Fruit fly (Drosophila melanogaster) whole organism, embryonic: Measurements from ENCODE around the gene scaf6.
A peak's percentile ranks its signal among the peaks of the same experiment; 100 is the strongest.

ENCODE experiments used
- Atf3 ChIP-seq: fragments of 200-800 bp; sonication (Bioruptor generic); optimal IDR thresholded peaks from 3 replicates; lab custom pipeline; 2016; ENCODE audit warnings: missing biosample characterization, missing genetic modification characterization
- Atf6 ChIP-seq: fragments of 200-800 bp; sonication (Bioruptor generic); IDR thresholded peaks from 2 replicates; pipeline ENCODE4 v1.3.6; 2022; ENCODE audit warnings: missing biosample characterization, missing genetic modification characterization
- Bteb2 ChIP-seq: fragments of 200-800 bp; sonication (Bioruptor generic); optimal IDR thresholded peaks from 2 replicates; lab custom pipeline; 2016; ENCODE audit warnings: missing biosample characterization, missing genetic modification characterization
- CG10321 ChIP-seq: fragments of 200-800 bp; sonication (Bioruptor generic); IDR thresholded peaks from 2 replicates; pipeline ENCODE4 v1.3.6; 2022; ENCODE audit warnings: missing biosample characterization, missing genetic modification characterization
- CG10462 ChIP-seq: fragments of 200-800 bp; sonication (Bioruptor generic); optimal IDR thresholded peaks from 2 replicates; lab custom pipeline; 2016; ENCODE audit warnings: missing biosample characterization, missing genetic modification characterization
- CG11695 ChIP-seq: fragments of 200-800 bp; sonication (Bioruptor generic); IDR thresholded peaks from 3 replicates; pipeline ENCODE4 v1.3.6; 2022; ENCODE audit warnings: missing biosample characterization, missing genetic modification characterization
- CG12236 ChIP-seq: fragments of 200-800 bp; sonication (Bioruptor generic); optimal IDR thresholded peaks from 2 replicates; lab custom pipeline; 2016; ENCODE audit warnings: missing biosample characterization, missing genetic modification characterization
- CG18599 ChIP-seq: fragments of 200-800 bp; sonication (Bioruptor generic); optimal IDR thresholded peaks from 3 replicates; lab custom pipeline; 2017; ENCODE audit warnings: missing biosample characterization, missing genetic modification characterization, mild to moderate bottlenecking, moderate library complexity, missing genetic modification reagents
- CG2678 ChIP-seq: fragments of 200-800 bp; sonication (Bioruptor generic); optimal IDR thresholded peaks from 3 replicates; lab custom pipeline; 2019; ENCODE audit warnings: missing biosample characterization, mild to moderate bottlenecking, missing genetic modification characterization, moderate library complexity
- CG2875 ChIP-seq: fragments of 200-800 bp; sonication (Bioruptor generic); optimal IDR thresholded peaks from 2 replicates; lab custom pipeline; 2017; ENCODE audit warnings: missing biosample characterization, mild to moderate bottlenecking, missing genetic modification characterization, missing genetic modification reagents
- CG30020 ChIP-seq: fragments of 200-800 bp; optimal IDR thresholded peaks from 2 replicates; lab custom pipeline; 2019; ENCODE audit warnings: missing biosample characterization, mild to moderate bottlenecking, missing genetic modification characterization, moderate library complexity
- CG32532 ChIP-seq: fragments of 200-800 bp; sonication (Bioruptor generic); IDR thresholded peaks from 2 replicates; pipeline ENCODE4 v1.3.6; 2022; ENCODE audit warnings: missing biosample characterization, missing genetic modification characterization
- CG34376 ChIP-seq: fragments of 200-800 bp; sonication (Bioruptor generic); optimal IDR thresholded peaks from 2 replicates; lab custom pipeline; 2018; ENCODE audit warnings: missing biosample characterization, mild to moderate bottlenecking, missing genetic modification characterization
- CG34422 ChIP-seq: fragments of 200-800 bp; sonication (Bioruptor generic); IDR thresholded peaks from 3 replicates; pipeline ENCODE4 v1.3.6; 2022; ENCODE audit warnings: missing biosample characterization, missing genetic modification characterization
- CG7556 ChIP-seq: fragments of 200-800 bp; sonication (Bioruptor generic); optimal IDR thresholded peaks from 2 replicates; lab custom pipeline; 2017; ENCODE audit warnings: missing biosample characterization, mild to moderate bottlenecking, missing genetic modification characterization
- CG7745 ChIP-seq: fragments of 200-800 bp; sonication (Bioruptor generic); optimal IDR thresholded peaks from 2 replicates; lab custom pipeline; 2018; ENCODE audit warnings: missing biosample characterization, mild to moderate bottlenecking, missing genetic modification characterization, moderate library complexity
- CG8089 ChIP-seq: fragments of 200-800 bp; sonication (Bioruptor generic); optimal IDR thresholded peaks from 3 replicates; lab custom pipeline; 2016; ENCODE audit warnings: missing biosample characterization, missing genetic modification characterization
- CG9932 ChIP-seq: fragments of 200-800 bp; sonication (Bioruptor generic); IDR thresholded peaks from 2 replicates; pipeline ENCODE4 v1.3.6; 2022; ENCODE audit warnings: missing biosample characterization, missing genetic modification characterization
- Dek ChIP-seq: fragments of 200-800 bp; sonication (Bioruptor generic); optimal IDR thresholded peaks from 3 replicates; lab custom pipeline; 2019; ENCODE audit warnings: missing biosample characterization, mild to moderate bottlenecking, missing genetic modification characterization, moderate library complexity
- H2.0 ChIP-seq: fragments of 200-800 bp; sonication (Bioruptor generic); IDR thresholded peaks from 2 replicates; pipeline ENCODE4 v1.3.6; 2022; ENCODE audit warnings: missing biosample characterization, missing genetic modification characterization
- HLH3B ChIP-seq: fragments of 200-800 bp; sonication (Bioruptor generic); IDR thresholded peaks from 2 replicates; pipeline ENCODE4 v1.3.6; 2022; ENCODE audit warnings: missing biosample characterization, missing genetic modification characterization
- Hr78 ChIP-seq, 2 experiments: fragments of 200-800 bp in 1 of 2; fragments of >200 bp in 1 of 2; sonication (Bioruptor generic) in 1 of 2; optimal IDR thresholded peaks; 2 replicates each; lab custom pipeline; 2017 to 2019; ENCODE audit warnings: missing biosample characterization in 2 of 2, missing genetic modification characterization in 2 of 2, mild to moderate bottlenecking in 1 of 2, moderate library complexity in 1 of 2
- MBD-R2 ChIP-seq: fragments of 200-800 bp; sonication (Bioruptor generic); IDR thresholded peaks from 2 replicates; pipeline ENCODE4 v1.3.6; 2022; ENCODE audit warnings: missing biosample characterization, missing genetic modification characterization
- Nf-YB ChIP-seq: fragments of 200-800 bp; sonication (Bioruptor generic); optimal IDR thresholded peaks from 3 replicates; lab custom pipeline; 2019; ENCODE audit warnings: missing biosample characterization, mild to moderate bottlenecking, missing genetic modification characterization, moderate library complexity
- NfI ChIP-seq: fragments of 200-800 bp; sonication (Bioruptor generic); optimal IDR thresholded peaks from 3 replicates; lab custom pipeline; 2018; ENCODE audit warnings: missing biosample characterization, mild to moderate bottlenecking, missing genetic modification characterization, moderate library complexity
- PHDP ChIP-seq: fragments of 200-800 bp; sonication (Bioruptor generic); optimal IDR thresholded peaks from 3 replicates; lab custom pipeline; 2018; ENCODE audit warnings: missing biosample characterization, mild to moderate bottlenecking, missing genetic modification characterization, moderate library complexity
- TFAM ChIP-seq: fragments of 200-800 bp; sonication (Bioruptor generic); optimal IDR thresholded peaks from 2 replicates; lab custom pipeline; 2017; ENCODE audit warnings: missing biosample characterization, missing genetic modification characterization, inconsistent platforms
- ash1 ChIP-seq: fragments of 200-800 bp; sonication (Bioruptor generic); optimal IDR thresholded peaks from 2 replicates; lab custom pipeline; 2018; ENCODE audit warnings: missing biosample characterization, mild to moderate bottlenecking, missing genetic modification characterization
- cas ChIP-seq: fragments of 200-800 bp; sonication (Bioruptor generic); IDR thresholded peaks from 2 replicates; pipeline ENCODE4 v1.3.6; 2022; ENCODE audit warnings: missing biosample characterization, missing genetic modification characterization
- caup ChIP-seq: fragments of 200-800 bp; sonication (Bioruptor generic); optimal IDR thresholded peaks from 3 replicates; lab custom pipeline; 2017; ENCODE audit warnings: missing biosample characterization, mild to moderate bottlenecking, missing genetic modification characterization, moderate library complexity; ENCODE audit not compliant: severe bottlenecking
- chinmo ChIP-seq: fragments of 200-800 bp; sonication (Bioruptor generic); IDR thresholded peaks from 4 replicates; pipeline ENCODE4 v1.3.6; 2022; ENCODE audit warnings: missing biosample characterization, missing genetic modification characterization; ENCODE audit not compliant: partially characterized antibody
- crc ChIP-seq: fragments of 200-800 bp; sonication (Bioruptor generic); optimal IDR thresholded peaks from 2 replicates; lab custom pipeline; 2016; ENCODE audit warnings: missing biosample characterization, missing genetic modification characterization
- cwo ChIP-seq: fragments of 200-800 bp; sonication (Bioruptor generic); optimal IDR thresholded peaks from 3 replicates; lab custom pipeline; 2017; ENCODE audit warnings: missing biosample characterization, missing genetic modification characterization, mild to moderate bottlenecking, moderate library complexity, missing genetic modification reagents
- dpn ChIP-seq, 2 experiments: fragments of 200-800 bp; sonication (Bioruptor generic); optimal IDR thresholded peaks; 3 replicates each; lab custom pipeline; 2016; ENCODE audit warnings: missing biosample characterization in 2 of 2, missing genetic modification characterization in 2 of 2
- eve ChIP-seq, 2 experiments: fragments of >200 bp; optimal IDR thresholded peaks; 2 replicates each; lab custom pipeline; 2017; ENCODE audit warnings: missing biosample characterization in 2 of 2, missing genetic modification characterization in 2 of 2
- gcm2 ChIP-seq: fragments of 200-800 bp; sonication (Bioruptor generic); optimal IDR thresholded peaks from 2 replicates; lab custom pipeline; 2016; ENCODE audit warnings: missing biosample characterization, missing genetic modification characterization
- gfzf ChIP-seq: fragments of 200-800 bp; sonication (Bioruptor generic); optimal IDR thresholded peaks from 2 replicates; lab custom pipeline; 2016; ENCODE audit warnings: missing biosample characterization, mild to moderate bottlenecking, missing genetic modification characterization, moderate library complexity
- grau ChIP-seq: fragments of 200-800 bp; optimal IDR thresholded peaks from 3 replicates; lab custom pipeline; 2019; ENCODE audit warnings: missing biosample characterization, mild to moderate bottlenecking, missing genetic modification characterization, moderate library complexity
- oc ChIP-seq: fragments of 200-800 bp; sonication (Bioruptor generic); optimal IDR thresholded peaks from 2 replicates; lab custom pipeline; 2018; ENCODE audit warnings: missing biosample characterization, mild to moderate bottlenecking, missing genetic modification characterization, moderate library complexity
- rib ChIP-seq: fragments of 200-800 bp; sonication (Bioruptor generic); IDR thresholded peaks from 2 replicates; pipeline ENCODE4 v1.3.6; 2022; ENCODE audit warnings: missing biosample characterization, missing genetic modification characterization
- sc ChIP-seq, 3 experiments: fragments of >200 bp in 2 of 3; fragments of 200-800 bp in 1 of 3; sonication (Bioruptor generic) in 1 of 3; optimal IDR thresholded peaks; 2 replicates in 2 of 3; 3 replicates in 1 of 3; lab custom pipeline; 2017; ENCODE audit warnings: mild to moderate bottlenecking in 1 of 3, missing biosample characterization in 1 of 3, missing genetic modification characterization in 1 of 3, missing genetic modification reagents in 1 of 3
- sens-2 ChIP-seq: fragments of 200-800 bp; sonication (Bioruptor generic); IDR thresholded peaks from 2 replicates; pipeline ENCODE4 v1.3.6; 2022; ENCODE audit warnings: missing biosample characterization, missing genetic modification characterization
- sim ChIP-seq: fragments of 200-800 bp; sonication (Bioruptor generic); IDR thresholded peaks from 2 replicates; pipeline ENCODE4 v1.3.6; 2022; ENCODE audit warnings: missing biosample characterization, missing genetic modification characterization
- sna ChIP-seq: fragments of 200-800 bp; sonication (Bioruptor generic); IDR thresholded peaks from 2 replicates; pipeline ENCODE4 v1.3.6; 2022; ENCODE audit warnings: missing biosample characterization, missing genetic modification characterization; ENCODE audit not compliant: partially characterized antibody
- stc ChIP-seq: fragments of 200-800 bp; sonication (Bioruptor generic); IDR thresholded peaks from 2 replicates; pipeline ENCODE4 v1.3.6; 2022; ENCODE audit warnings: missing biosample characterization, missing genetic modification characterization
- tio ChIP-seq: fragments of 200-800 bp; sonication (Bioruptor generic); optimal IDR thresholded peaks from 2 replicates; lab custom pipeline; 2017; ENCODE audit warnings: missing biosample characterization, missing genetic modification characterization, inconsistent platforms
- zfh1 ChIP-seq: fragments of 200-800 bp; sonication (Bioruptor generic); IDR thresholded peaks from 3 replicates; pipeline ENCODE4 v1.3.6; 2022; ENCODE audit warnings: missing biosample characterization, missing genetic modification characterization

scaf6 gene

DNA sequence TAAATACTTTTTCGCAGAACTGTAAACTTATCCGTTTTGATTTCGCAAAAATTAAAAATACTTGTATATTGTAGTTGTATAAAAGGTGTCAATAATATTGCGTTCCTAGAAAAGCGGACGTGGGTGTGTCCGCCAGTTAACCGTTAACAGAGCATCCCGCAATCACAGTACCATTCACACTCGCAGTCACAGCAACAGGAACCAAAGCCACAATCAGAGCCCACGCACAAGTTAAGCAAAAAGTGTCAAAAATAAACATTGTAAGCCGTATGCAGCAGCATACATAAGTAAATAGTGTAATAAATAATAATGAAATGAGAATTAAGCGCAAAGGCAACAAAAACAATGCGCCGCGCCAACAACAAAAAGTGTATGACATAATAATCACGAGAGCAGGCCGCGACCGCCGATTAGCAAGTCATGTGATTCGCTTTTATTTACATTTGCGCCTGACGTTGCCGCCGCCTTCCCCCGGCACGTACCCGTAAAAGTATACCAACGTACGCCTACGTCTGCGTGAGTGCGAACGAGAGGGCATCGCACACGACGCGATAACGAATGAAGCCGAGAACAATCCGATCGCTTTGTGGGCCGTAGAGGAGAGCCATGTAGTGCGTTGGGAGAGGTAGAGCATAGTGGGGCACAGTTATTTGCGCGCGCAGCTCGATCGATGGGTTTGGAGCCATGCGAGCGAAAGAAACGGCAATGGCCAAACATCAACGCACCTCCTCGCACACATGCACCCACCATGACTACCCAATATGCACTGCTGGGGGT is 32.5 kb downstream of the scaf6 start (continued):
- peak; percentile 28; the same call in 1 of the 2 replicates for TF ChIP-seq HLH3B (GFP tag; lab: Robert Waterston, UW)
- TF ChIP-seq crc, result no peak
- TF ChIP-seq NfI (GFP tag; lab: Kevin White, UChicago), result peak; percentile 27
- peak; percentile 85 for TF ChIP-seq CG10321 (GFP tag; lab: Robert Waterston, UW)
- no peak for TF ChIP-seq Bteb2 (GFP tag; lab: Kevin White, UChicago)
- TF ChIP-seq TFAM (GFP tag; lab: Kevin White, UChicago), result no peak
- TF ChIP-seq gfzf (GFP tag; lab: Kevin White, UChicago), result no peak
- peak; percentile 93 for TF ChIP-seq rib (GFP tag; lab: Robert Waterston, UW)
- peak; percentile 33 for TF ChIP-seq caup
- peak; percentile 34 for TF ChIP-seq gcm2 (GFP tag; lab: Kevin White, UChicago)
- TF ChIP-seq grau (tag; lab: Kevin White, UChicago), result peak; percentile 49
- no peak for TF ChIP-seq CG8089 (GFP tag; lab: Kevin White, UChicago)
- TF ChIP-seq Nf-YB, result peak; percentile 46
- no peak for TF ChIP-seq CG2875 (GFP tag; lab: Kevin White, UChicago)
- TF ChIP-seq CG7556 (GFP tag; lab: Kevin White, UChicago), result peak; percentile 54
- TF ChIP-seq H2.0 (GFP tag; lab: Robert Waterston, UW), result peak; percentile 16; the same call in 1 of the 2 replicates
- no peak for TF ChIP-seq sc (optimal IDR thresholded peaks at IDR 0.05; lab: Kevin White, UChicago)
- TF ChIP-seq sc (GFP tag; optimal IDR thresholded peaks at IDR 0.05; lab: Kevin White, UChicago), result no peak
- TF ChIP-seq CG9932 (GFP tag; lab: Robert Waterston, UW), result peak; percentile 31
- TF ChIP-seq Hr78 (GFP tag; optimal IDR thresholded peaks at IDR 0.05; lab: Kevin White, UChicago), result peak in 1 of 2 experiments; percentile 81
- TF ChIP-seq CG32532 (GFP tag; lab: Robert Waterston, UW), result peak; percentile 59
- TF ChIP-seq PHDP (tag; lab: Kevin White, UChicago), result peak; percentile 33
- TF ChIP-seq CG7745 (tag; lab: Kevin White, UChicago), result no peak
- peak; percentile 39 for TF ChIP-seq CG2678 (tag; lab: Kevin White, UChicago)
- TF ChIP-seq tio (GFP tag; lab: Kevin White, UChicago), result peak; percentile 52
- TF ChIP-seq MBD-R2, result peak; percentile 22; the same call in 1 of the 2 replicates
- TF ChIP-seq CG10462 (GFP tag; lab: Kevin White, UChicago), result peak; percentile 22
- TF ChIP-seq Dek, result no peak
- TF ChIP-seq oc, result peak; percentile 51
- no peak for TF ChIP-seq sim (GFP tag; lab: Robert Waterston, UW)
- TF ChIP-seq chinmo, result peak; percentile 100
- TF ChIP-seq cas (GFP tag; lab: Robert Waterston, UW), result no peak
- no peak for TF ChIP-seq Atf3 (GFP tag; lab: Kevin White, UChicago)
- TF ChIP-seq Atf6 (GFP tag; lab: Robert Waterston, UW), result peak; percentile 7; the same call in 1 of the 2 replicates
- TF ChIP-seq cwo (GFP tag; lab: Kevin White, UChicago), result peak; percentile 100
- TF ChIP-seq CG12236 (GFP tag; lab: Kevin White, UChicago), result no peak
- peak; percentile 38; the same call in 1 of the 2 replicates for TF ChIP-seq sna (GFP tag; lab: Robert Waterston, UW)
- TF ChIP-seq CG34376 (GFP tag; lab: Kevin White, UChicago), result peak; percentile 95
- TF ChIP-seq eve (GFP tag; optimal IDR thresholded peaks at IDR 0.05; lab: Kevin White, UChicago), result no peak
- TF ChIP-seq CG18599, result peak; percentile 60
- peak in 1 of 2 experiments; percentile 27 for TF ChIP-seq dpn (GFP tag; optimal IDR thresholded peaks at IDR 0.05; lab: Kevin White, UChicago)
- TF ChIP-seq sens-2 (GFP tag; lab: Robert Waterston, UW), result peak; percentile 55
- peak; percentile 45; the same call in 1 of the 2 replicates for TF ChIP-seq stc (GFP tag; lab: Robert Waterston, UW)
- peak; percentile 50; the same call in 2 of the 3 replicates for TF ChIP-seq CG11695 (GFP tag; lab: Robert Waterston, UW)
- TF ChIP-seq zfh1, result peak; percentile 51
- peak; percentile 71; the same call in 1 of the 3 replicates for TF ChIP-seq CG34422 (GFP tag; lab: Robert Waterston, UW)
- TF ChIP-seq CG30020 (tag; lab: Kevin White, UChicago), result no peak
- peak; percentile 60 for TF ChIP-seq ash1 (GFP tag; lab: Kevin White, UChicago)
